Worm (Caenorhabditis elegans): ENCODE data around the gene madf-9.

ce11 chrIV:3598452-3598851 lies 38.4 kb upstream of the madf-9 start, which contains the start of gene Y37E11B.5:
- TF ChIP-seq ztf-23 (GFP tag; IDR thresholded peaks at IDR 0.05) (no peak), ztf-29 (GFP tag; IDR thresholded peaks at IDR 0.05) (no peak), cog-1 (tag; optimal IDR thresholded peaks at IDR 0.05) (no peak), ref-1 (GFP tag; conservative IDR thresholded peaks at IDR 0.05) (no peak), T22C8.4 (GFP tag; IDR thresholded peaks at IDR 0.05) (no peak), med-1 (GFP tag; optimal IDR thresholded peaks at IDR 0.05; ENCODE audit: insufficient read depth) (no peak), flt-1 (GFP tag; IDR thresholded peaks at IDR 0.05) (no peak)

Data from whole organism, midembryonic.